Fruit fly (Drosophila melanogaster) whole organism, embryonic: ENCODE measurements around the gene Mf.

ENCODE experiments used
- BEAF-32 ChIP-seq: fragments of 200-800 bp; sonication (Bioruptor generic); optimal IDR thresholded peaks from 3 replicates; lab custom pipeline; 2017; ENCODE audit warnings: missing biosample characterization, missing genetic modification characterization, mild to moderate bottlenecking, moderate library complexity, missing genetic modification reagents
- CG10274 ChIP-seq: fragments of 200-800 bp; sonication (Bioruptor generic); optimal IDR thresholded peaks from 3 replicates; lab custom pipeline; 2017; ENCODE audit warnings: missing biosample characterization, mild to moderate bottlenecking, missing genetic modification characterization
- CG11398 ChIP-seq: fragments of 200-800 bp; sonication (Bioruptor generic); optimal IDR thresholded peaks from 2 replicates; lab custom pipeline; 2016; ENCODE audit warnings: missing biosample characterization, missing genetic modification characterization
- CG11695 ChIP-seq: fragments of 200-800 bp; sonication (Bioruptor generic); IDR thresholded peaks from 3 replicates; pipeline ENCODE4 v1.3.6; 2022; ENCODE audit warnings: missing biosample characterization, missing genetic modification characterization
- CG1233 ChIP-seq: fragments of 200-800 bp; sonication (Bioruptor generic); optimal IDR thresholded peaks from 4 replicates; lab custom pipeline; 2018; ENCODE audit warnings: missing biosample characterization, mild to moderate bottlenecking, missing genetic modification characterization
- CG13424 ChIP-seq: fragments of 200-800 bp; sonication (Bioruptor generic); optimal IDR thresholded peaks from 2 replicates; lab custom pipeline; 2019; ENCODE audit warnings: missing biosample characterization, mild to moderate bottlenecking, missing genetic modification characterization, moderate library complexity
- CG17361 ChIP-seq: fragments of 200-800 bp; sonication (Bioruptor generic); IDR thresholded peaks from 3 replicates; pipeline ENCODE4 v1.3.6; 2022; ENCODE audit warnings: missing biosample characterization, missing genetic modification characterization
- CG18476 ChIP-seq: fragments of 200-800 bp; sonication (Bioruptor generic); optimal IDR thresholded peaks from 2 replicates; lab custom pipeline; 2016; ENCODE audit warnings: missing biosample characterization, mild to moderate bottlenecking, missing genetic modification characterization
- CG18619 ChIP-seq: fragments of 200-800 bp; sonication (Bioruptor generic); optimal IDR thresholded peaks from 3 replicates; lab custom pipeline; 2017; ENCODE audit warnings: missing biosample characterization, mild to moderate bottlenecking, missing genetic modification characterization
- CG18764 ChIP-seq: fragments of 200-800 bp; sonication (Bioruptor generic); optimal IDR thresholded peaks from 3 replicates; lab custom pipeline; 2016; ENCODE audit warnings: missing biosample characterization, missing genetic modification characterization
- CG2129 ChIP-seq: fragments of 200-800 bp; sonication (Bioruptor generic); IDR thresholded peaks from 2 replicates; pipeline ENCODE4 v1.3.6; 2022; ENCODE audit warnings: missing biosample characterization, missing genetic modification characterization; ENCODE audit not compliant: partially characterized antibody
- CG2712 ChIP-seq: fragments of 200-800 bp; optimal IDR thresholded peaks from 3 replicates; lab custom pipeline; 2019; ENCODE audit warnings: missing biosample characterization, mild to moderate bottlenecking, missing genetic modification characterization, moderate library complexity
- CG30403 ChIP-seq: fragments of 200-800 bp; sonication (Bioruptor generic); optimal IDR thresholded peaks from 3 replicates; lab custom pipeline; 2016; ENCODE audit warnings: missing biosample characterization, missing genetic modification characterization
- CG34422 ChIP-seq: fragments of 200-800 bp; sonication (Bioruptor generic); IDR thresholded peaks from 3 replicates; pipeline ENCODE4 v1.3.6; 2022; ENCODE audit warnings: missing biosample characterization, missing genetic modification characterization
- CG4707 ChIP-seq: fragments of 200-800 bp; sonication (Bioruptor generic); optimal IDR thresholded peaks from 2 replicates; lab custom pipeline; 2018; ENCODE audit warnings: missing biosample characterization, mild to moderate bottlenecking, missing genetic modification characterization, moderate library complexity
- CG6683 ChIP-seq: fragments of 200-800 bp; sonication (Bioruptor generic); optimal IDR thresholded peaks from 2 replicates; lab custom pipeline; 2017; ENCODE audit warnings: missing biosample characterization, mild to moderate bottlenecking, missing genetic modification characterization, missing genetic modification reagents
- CG6813 ChIP-seq: fragments of 200-800 bp; sonication (Bioruptor generic); optimal IDR thresholded peaks from 2 replicates; lab custom pipeline; 2017; ENCODE audit warnings: missing biosample characterization, missing genetic modification characterization, mild to moderate bottlenecking, moderate library complexity, missing genetic modification reagents
- CG6854 ChIP-seq: fragments of 200-800 bp; sonication (Bioruptor generic); optimal IDR thresholded peaks from 3 replicates; lab custom pipeline; 2017; ENCODE audit warnings: missing biosample characterization, mild to moderate bottlenecking, missing genetic modification characterization
- CG7987 ChIP-seq: fragments of 200-800 bp; sonication (Bioruptor generic); optimal IDR thresholded peaks from 2 replicates; lab custom pipeline; 2018; ENCODE audit warnings: missing biosample characterization, mild to moderate bottlenecking, missing genetic modification characterization, moderate library complexity
- CG8281 ChIP-seq: fragments of 200-800 bp; sonication (Bioruptor generic); optimal IDR thresholded peaks from 2 replicates; lab custom pipeline; 2018; ENCODE audit warnings: missing biosample characterization, mild to moderate bottlenecking, missing genetic modification characterization, moderate library complexity
- CG9797 ChIP-seq: fragments of 200-800 bp; sonication (Bioruptor generic); optimal IDR thresholded peaks from 3 replicates; lab custom pipeline; 2018; ENCODE audit warnings: missing biosample characterization, mild to moderate bottlenecking, missing genetic modification characterization
- CTCF ChIP-seq: fragments of 200-800 bp; sonication (Bioruptor generic); optimal IDR thresholded peaks from 2 replicates; lab custom pipeline; 2017; ENCODE audit warnings: missing biosample characterization, mild to moderate bottlenecking, missing genetic modification characterization, moderate library complexity
- Dfd ChIP-seq, 2 experiments: fragments of >200 bp; optimal IDR thresholded peaks; 2 replicates each; lab custom pipeline; 2017; ENCODE audit warnings: missing biosample characterization in 2 of 2, missing genetic modification characterization in 2 of 2
- Dip2 ChIP-seq: fragments of 200-800 bp; sonication (Bioruptor generic); IDR thresholded peaks from 2 replicates; pipeline ENCODE4 v1.3.6; 2022; ENCODE audit warnings: missing biosample characterization, missing genetic modification characterization
- E2f1 ChIP-seq: fragments of 200-800 bp; sonication (Bioruptor generic); IDR thresholded peaks from 2 replicates; pipeline ENCODE4 v1.3.6; 2022; ENCODE audit warnings: missing biosample characterization, missing genetic modification characterization
- E2f2 ChIP-seq: fragments of 200-800 bp; sonication (Bioruptor generic); IDR thresholded peaks from 2 replicates; pipeline ENCODE4 v1.3.6; 2022; ENCODE audit warnings: missing biosample characterization, missing genetic modification characterization
- Hmx ChIP-seq: fragments of 200-800 bp; sonication (Bioruptor generic); optimal IDR thresholded peaks from 2 replicates; lab custom pipeline; 2016; ENCODE audit warnings: missing biosample characterization, missing genetic modification characterization
- Hr39 ChIP-seq: fragments of >200 bp; optimal IDR thresholded peaks from 2 replicates; lab custom pipeline; 2017
- Hr78 ChIP-seq, 2 experiments: fragments of 200-800 bp in 1 of 2; fragments of >200 bp in 1 of 2; sonication (Bioruptor generic) in 1 of 2; optimal IDR thresholded peaks; 2 replicates each; lab custom pipeline; 2017 to 2019; ENCODE audit warnings: missing biosample characterization in 2 of 2, missing genetic modification characterization in 2 of 2, mild to moderate bottlenecking in 1 of 2, moderate library complexity in 1 of 2
- MBD-R2 ChIP-seq: fragments of 200-800 bp; sonication (Bioruptor generic); IDR thresholded peaks from 2 replicates; pipeline ENCODE4 v1.3.6; 2022; ENCODE audit warnings: missing biosample characterization, missing genetic modification characterization
- Nf-YA ChIP-seq: fragments of 200-800 bp; sonication (Bioruptor generic); IDR thresholded peaks from 2 replicates; pipeline ENCODE4 v1.3.6; 2022; ENCODE audit warnings: missing biosample characterization, missing genetic modification characterization
- Nf-YC ChIP-seq: fragments of 200-800 bp; optimal IDR thresholded peaks from 3 replicates; lab custom pipeline; 2019; ENCODE audit warnings: missing biosample characterization, mild to moderate bottlenecking, missing genetic modification characterization, moderate library complexity
- Poxn ChIP-seq: fragments of 200-800 bp; sonication (Bioruptor generic); IDR thresholded peaks from 2 replicates; pipeline ENCODE4 v1.3.6; 2022; ENCODE audit warnings: missing biosample characterization, missing genetic modification characterization
- Rfx ChIP-seq: fragments of 200-800 bp; sonication (Bioruptor generic); IDR thresholded peaks from 2 replicates; pipeline ENCODE4 v1.3.6; 2022; ENCODE audit warnings: missing biosample characterization, missing genetic modification characterization
- Six4 ChIP-seq: fragments of 200-800 bp; sonication (Bioruptor generic); optimal IDR thresholded peaks from 2 replicates; lab custom pipeline; 2016; ENCODE audit warnings: missing biosample characterization, missing genetic modification characterization
- Sox100B ChIP-seq: fragments of 200-800 bp; sonication (Bioruptor generic); optimal IDR thresholded peaks from 3 replicates; lab custom pipeline; 2018; ENCODE audit warnings: missing biosample characterization, mild to moderate bottlenecking, missing genetic modification characterization
- Xbp1 ChIP-seq: fragments of 200-800 bp; sonication (Bioruptor generic); optimal IDR thresholded peaks from 3 replicates; lab custom pipeline; 2016; ENCODE audit warnings: missing biosample characterization, mild to moderate bottlenecking, missing genetic modification characterization
- ap ChIP-seq: fragments of 200-800 bp; sonication (Bioruptor generic); IDR thresholded peaks from 2 replicates; pipeline ENCODE4 v1.3.6; 2022; ENCODE audit warnings: missing biosample characterization, missing genetic modification characterization
- ara ChIP-seq: fragments of 200-800 bp; sonication (Bioruptor generic); IDR thresholded peaks from 2 replicates; pipeline ENCODE4 v1.3.6; 2022; ENCODE audit warnings: missing biosample characterization, missing genetic modification characterization
- ash1 ChIP-seq: fragments of 200-800 bp; sonication (Bioruptor generic); optimal IDR thresholded peaks from 2 replicates; lab custom pipeline; 2018; ENCODE audit warnings: missing biosample characterization, mild to moderate bottlenecking, missing genetic modification characterization
- bbx ChIP-seq: fragments of 200-800 bp; sonication (Bioruptor generic); IDR thresholded peaks from 2 replicates; pipeline ENCODE4 v1.3.6; 2022; ENCODE audit warnings: missing biosample characterization, missing genetic modification characterization; ENCODE audit not compliant: partially characterized antibody
- chn ChIP-seq: fragments of 200-800 bp; sonication (Bioruptor generic); optimal IDR thresholded peaks from 2 replicates; lab custom pipeline; 2016; ENCODE audit warnings: missing biosample characterization, missing genetic modification characterization
- eyg ChIP-seq: fragments of 200-800 bp; sonication (Bioruptor generic); optimal IDR thresholded peaks from 3 replicates; lab custom pipeline; 2016; ENCODE audit warnings: missing biosample characterization, missing genetic modification characterization
- fu2 ChIP-seq: fragments of 200-800 bp; sonication (Bioruptor generic); optimal IDR thresholded peaks from 2 replicates; lab custom pipeline; 2016; ENCODE audit warnings: missing biosample characterization, missing genetic modification characterization
- h ChIP-seq: fragments of >200 bp; optimal IDR thresholded peaks from 2 replicates; lab custom pipeline; 2017
- lbe ChIP-seq: fragments of 200-800 bp; sonication (Bioruptor generic); optimal IDR thresholded peaks from 2 replicates; lab custom pipeline; 2016; ENCODE audit warnings: missing biosample characterization, mild to moderate bottlenecking, missing genetic modification characterization
- maf-S ChIP-seq: fragments of 200-800 bp; sonication (Bioruptor generic); optimal IDR thresholded peaks from 2 replicates; lab custom pipeline; 2016; ENCODE audit warnings: missing biosample characterization, missing genetic modification characterization
- phol ChIP-seq: fragments of 200-800 bp; sonication (Bioruptor generic); optimal IDR thresholded peaks from 3 replicates; lab custom pipeline; 2018; ENCODE audit warnings: missing biosample characterization, mild to moderate bottlenecking, missing genetic modification characterization, moderate library complexity
- pzg ChIP-seq: fragments of 200-800 bp; sonication (Bioruptor generic); optimal IDR thresholded peaks from 3 replicates; lab custom pipeline; 2018; ENCODE audit warnings: missing biosample characterization, mild to moderate bottlenecking, missing genetic modification characterization, moderate library complexity
- sens ChIP-seq: fragments of 200-800 bp; sonication (Bioruptor generic); peaks from one replicate; lab custom pipeline; 2016; ENCODE audit warnings: missing biosample characterization, missing genetic modification characterization
- tgo ChIP-seq: fragments of 200-800 bp; sonication (Bioruptor generic); IDR thresholded peaks from 3 replicates; pipeline ENCODE4 v1.3.6; 2022; ENCODE audit warnings: missing biosample characterization, missing genetic modification characterization
- tio ChIP-seq: fragments of 200-800 bp; sonication (Bioruptor generic); optimal IDR thresholded peaks from 2 replicates; lab custom pipeline; 2017; ENCODE audit warnings: missing biosample characterization, missing genetic modification characterization, inconsistent platforms
- trh ChIP-seq: fragments of 200-800 bp; sonication (Bioruptor generic); optimal IDR thresholded peaks from 2 replicates; lab custom pipeline; 2016; ENCODE audit warnings: missing biosample characterization, missing genetic modification characterization

Gene Mf

dm6 chr3R:15222973-15223372 is 41.7 kb upstream of the Mf start, which contains the start of gene Polr2G (continued):
- TF ChIP-seq E2f1 (peak; percentile 24; the same call in 1 of the 2 replicates), Sox100B (GFP tag; lab: Kevin White, UChicago) (no peak), CG6683 (GFP tag; lab: Kevin White, UChicago) (no peak), Dfd (GFP tag; optimal IDR thresholded peaks at IDR 0.05; lab: Kevin White, UChicago) (no peak), CG2712 (no peak), tio (GFP tag; lab: Kevin White, UChicago) (no peak), Dip2 (GFP tag; lab: Robert Waterston, UW) (no peak), CG17361 (no peak), CG10274 (GFP tag; lab: Kevin White, UChicago) (no peak), Hr78 (GFP tag; optimal IDR thresholded peaks at IDR 0.05; lab: Kevin White, UChicago) (no peak), CG13424 (tag; lab: Kevin White, UChicago) (no peak), Nf-YC (tag; lab: Kevin White, UChicago) (no peak), trh (GFP tag; lab: Kevin White, UChicago) (no peak), chn (GFP tag; lab: Kevin White, UChicago) (no peak), E2f2 (peak; percentile 67), CG9797 (GFP tag; lab: Kevin White, UChicago) (peak; percentile 48), eyg (no peak), CG7987 (GFP tag; lab: Kevin White, UChicago) (no peak), Rfx (GFP tag; lab: Robert Waterston, UW) (no peak), maf-S (no peak), Nf-YA (GFP tag; lab: Robert Waterston, UW) (no peak), CG18619 (no peak), phol (tag; lab: Kevin White, UChicago) (no peak), Poxn (GFP tag; lab: Robert Waterston, UW) (no peak), CG2129 (GFP tag; lab: Robert Waterston, UW) (no peak), CG1233 (GFP tag; lab: Kevin White, UChicago) (no peak), Six4 (GFP tag; lab: Kevin White, UChicago) (no peak), MBD-R2 (peak; percentile 70), CG6854 (GFP tag; lab: Kevin White, UChicago) (no peak), BEAF-32 (GFP tag; lab: Kevin White, UChicago) (peak; percentile 14), ap (GFP tag; lab: Robert Waterston, UW) (no peak), CG18476 (no peak), CTCF (no peak), sens (GFP tag; lab: Kevin White, UChicago) (peak; percentile 42), CG8281 (tag; lab: Kevin White, UChicago) (no peak), CG18764 (GFP tag; lab: Kevin White, UChicago) (no peak), fu2 (GFP tag; lab: Kevin White, UChicago) (no peak), ash1 (GFP tag; lab: Kevin White, UChicago) (no peak), h (lab: Kevin White, UChicago) (no peak), ara (GFP tag; lab: Robert Waterston, UW) (no peak), pzg (GFP tag; lab: Kevin White, UChicago) (peak; percentile 19), Hr39 (lab: Kevin White, UChicago) (no peak), CG11695 (GFP tag; lab: Robert Waterston, UW) (no peak), CG11398 (no peak), bbx (GFP tag; lab: Robert Waterston, UW) (no peak), tgo (GFP tag; lab: Robert Waterston, UW) (no peak), CG4707 (GFP tag; lab: Kevin White, UChicago) (no peak), CG34422 (GFP tag; lab: Robert Waterston, UW) (peak; percentile 13; the same call in 1 of the 3 replicates), CG30403 (no peak), Hmx (no peak), Xbp1 (GFP tag; lab: Kevin White, UChicago) (no peak), lbe (GFP tag; lab: Kevin White, UChicago) (no peak), CG6813 (no peak)
